Worm (Caenorhabditis elegans) whole organism, L4/young adult: ENCODE results near the gene Y94H6A.12.

ENCODE experiments used
- W03F9.2 ChIP-seq: fragments of 150-350 bp; optimal IDR thresholded peaks from 2 replicates; lab custom pipeline; 2014; ENCODE audit warnings: missing biosample characterization, missing genetic modification characterization
- dao-5 ChIP-seq: sonication (generic microtip); optimal IDR thresholded peaks from 2 replicates; lab custom pipeline; 2016; ENCODE audit warnings: missing genotype, missing genetic modification characterization, moderate library complexity, missing compliant biosample characterization
- him-1 ChIP-seq: sonication (generic microtip); optimal IDR thresholded peaks from 2 replicates; lab custom pipeline; 2016; ENCODE audit warnings: missing genotype, missing genetic modification reagents, missing genetic modification characterization, missing compliant biosample characterization

ce11 chrIV:2750607-2751006, 37.8 kb upstream of the Y94H6A.12 start:
- TF ChIP-seq dao-5 (no peak), him-1 (no peak), W03F9.2 (tag; lab: Kevin White, UChicago) (no peak)
